Fruit fly (Drosophila melanogaster) whole organism, embryonic: ENCODE data around the gene CG44139.

Experiments
- Abd-B ChIP-seq: fragments of 200-800 bp; sonication (Bioruptor generic); optimal IDR thresholded peaks from 2 replicates; lab custom pipeline; 2018; ENCODE audit warnings: missing biosample characterization, mild to moderate bottlenecking, missing genetic modification characterization, moderate library complexity
- Blimp-1 ChIP-seq: fragments of 200-800 bp; sonication (Bioruptor generic); optimal IDR thresholded peaks from 3 replicates; lab custom pipeline; 2018; ENCODE audit warnings: missing biosample characterization, missing genetic modification characterization, mild to moderate bottlenecking, moderate library complexity, missing genetic modification reagents
- CG10366 ChIP-seq: fragments of 200-800 bp; sonication (Bioruptor generic); IDR thresholded peaks from 2 replicates; pipeline ENCODE4 v1.3.6; 2022; ENCODE audit warnings: missing biosample characterization, missing genetic modification characterization
- CG12155 ChIP-seq: fragments of 200-800 bp; sonication (Bioruptor generic); optimal IDR thresholded peaks from 3 replicates; lab custom pipeline; 2016; ENCODE audit warnings: missing biosample characterization, missing genetic modification characterization
- CG12744 ChIP-seq: fragments of 200-800 bp; sonication (Bioruptor generic); optimal IDR thresholded peaks from 2 replicates; lab custom pipeline; 2016; ENCODE audit warnings: missing biosample characterization, missing genetic modification characterization
- CG13123 ChIP-seq: fragments of 200-800 bp; sonication (Bioruptor generic); optimal IDR thresholded peaks from 2 replicates; lab custom pipeline; 2016; ENCODE audit warnings: missing biosample characterization, missing genetic modification characterization
- CG14710 ChIP-seq: fragments of 200-800 bp; sonication (Bioruptor generic); optimal IDR thresholded peaks from 3 replicates; lab custom pipeline; 2019; ENCODE audit warnings: missing biosample characterization, mild to moderate bottlenecking, missing genetic modification characterization, moderate library complexity
- CG15269 ChIP-seq: fragments of 200-800 bp; sonication (Bioruptor generic); optimal IDR thresholded peaks from 2 replicates; lab custom pipeline; 2018; ENCODE audit warnings: missing biosample characterization, mild to moderate bottlenecking, missing genetic modification characterization, moderate library complexity
- CG18011 ChIP-seq: fragments of 200-800 bp; sonication (Bioruptor generic); optimal IDR thresholded peaks from 2 replicates; lab custom pipeline; 2017; ENCODE audit warnings: missing biosample characterization, missing genetic modification characterization, mild to moderate bottlenecking, moderate library complexity, missing genotype
- CG18476 ChIP-seq: fragments of 200-800 bp; sonication (Bioruptor generic); optimal IDR thresholded peaks from 2 replicates; lab custom pipeline; 2016; ENCODE audit warnings: missing biosample characterization, mild to moderate bottlenecking, missing genetic modification characterization
- CG30431 ChIP-seq: fragments of 200-800 bp; sonication (Bioruptor generic); optimal IDR thresholded peaks from 2 replicates; lab custom pipeline; 2017; ENCODE audit warnings: missing biosample characterization, missing genetic modification characterization
- CG32767 ChIP-seq: fragments of 200-800 bp; sonication (Bioruptor generic); IDR thresholded peaks from 2 replicates; pipeline ENCODE4 v1.3.6; 2022; ENCODE audit warnings: missing biosample characterization, missing genetic modification characterization
- CG33557 ChIP-seq: fragments of 200-800 bp; sonication (Bioruptor generic); optimal IDR thresholded peaks from 2 replicates; lab custom pipeline; 2019; ENCODE audit warnings: missing biosample characterization, mild to moderate bottlenecking, missing genetic modification characterization, moderate library complexity
- CG3847 ChIP-seq: fragments of 200-800 bp; sonication (Bioruptor generic); IDR thresholded peaks from 2 replicates; pipeline ENCODE4 v1.3.6; 2022; ENCODE audit warnings: missing biosample characterization, missing genetic modification characterization
- CG6683 ChIP-seq: fragments of 200-800 bp; sonication (Bioruptor generic); optimal IDR thresholded peaks from 2 replicates; lab custom pipeline; 2017; ENCODE audit warnings: missing biosample characterization, mild to moderate bottlenecking, missing genetic modification characterization, missing genetic modification reagents
- CG6689 ChIP-seq: fragments of 200-800 bp; sonication (Bioruptor generic); IDR thresholded peaks from 2 replicates; pipeline ENCODE4 v1.3.6; 2022; ENCODE audit warnings: missing biosample characterization, missing genetic modification characterization
- CG7271 ChIP-seq: fragments of 200-800 bp; sonication (Bioruptor generic); optimal IDR thresholded peaks from 2 replicates; lab custom pipeline; 2018; ENCODE audit warnings: missing biosample characterization, mild to moderate bottlenecking, missing genetic modification characterization, moderate library complexity
- CG7556 ChIP-seq: fragments of 200-800 bp; sonication (Bioruptor generic); optimal IDR thresholded peaks from 2 replicates; lab custom pipeline; 2017; ENCODE audit warnings: missing biosample characterization, mild to moderate bottlenecking, missing genetic modification characterization
- CTCF ChIP-seq: fragments of 200-800 bp; sonication (Bioruptor generic); optimal IDR thresholded peaks from 2 replicates; lab custom pipeline; 2017; ENCODE audit warnings: missing biosample characterization, mild to moderate bottlenecking, missing genetic modification characterization, moderate library complexity
- D19B ChIP-seq: fragments of 200-800 bp; sonication (Bioruptor generic); optimal IDR thresholded peaks from 2 replicates; lab custom pipeline; 2017; ENCODE audit warnings: missing biosample characterization, mild to moderate bottlenecking, missing genetic modification characterization
- Dad ChIP-seq: fragments of 200-800 bp; sonication (Bioruptor generic); optimal IDR thresholded peaks from 3 replicates; lab custom pipeline; 2016; ENCODE audit warnings: missing biosample characterization, missing genetic modification characterization
- Doc2 ChIP-seq: fragments of 200-800 bp; sonication (Bioruptor generic); IDR thresholded peaks from 2 replicates; pipeline ENCODE4 v1.3.6; 2022; ENCODE audit warnings: missing biosample characterization, missing genetic modification characterization
- Fer3 ChIP-seq: fragments of 200-800 bp; sonication (Bioruptor generic); optimal IDR thresholded peaks from 2 replicates; lab custom pipeline; 2018; ENCODE audit warnings: missing biosample characterization, mild to moderate bottlenecking, missing genetic modification characterization, moderate library complexity
- HLH3B ChIP-seq: fragments of 200-800 bp; sonication (Bioruptor generic); IDR thresholded peaks from 2 replicates; pipeline ENCODE4 v1.3.6; 2022; ENCODE audit warnings: missing biosample characterization, missing genetic modification characterization
- Hr3 ChIP-seq: fragments of 200-800 bp; sonication (Bioruptor generic); optimal IDR thresholded peaks from 3 replicates; lab custom pipeline; 2016; ENCODE audit warnings: missing biosample characterization, missing genetic modification characterization
- Hsf ChIP-seq: fragments of 200-800 bp; sonication (Bioruptor generic); optimal IDR thresholded peaks from 3 replicates; lab custom pipeline; 2016; ENCODE audit warnings: missing biosample characterization, missing genetic modification characterization
- MBD-R2 ChIP-seq: fragments of 200-800 bp; sonication (Bioruptor generic); IDR thresholded peaks from 2 replicates; pipeline ENCODE4 v1.3.6; 2022; ENCODE audit warnings: missing biosample characterization, missing genetic modification characterization
- Meics ChIP-seq: fragments of 200-800 bp; sonication (Bioruptor generic); optimal IDR thresholded peaks from 2 replicates; lab custom pipeline; 2017; ENCODE audit warnings: missing biosample characterization, mild to moderate bottlenecking, missing genetic modification characterization
- Myb ChIP-seq: fragments of 200-800 bp; sonication (Bioruptor generic); optimal IDR thresholded peaks from 2 replicates; lab custom pipeline; 2016; ENCODE audit warnings: missing biosample characterization, missing genetic modification characterization
- Oaz ChIP-seq: fragments of 200-800 bp; sonication (Bioruptor generic); IDR thresholded peaks from 2 replicates; pipeline ENCODE4 v1.3.6; 2022; ENCODE audit warnings: missing biosample characterization, missing genetic modification characterization
- Pdp1 ChIP-seq, 2 experiments: fragments of 200-800 bp; sonication (Bioruptor generic); optimal IDR thresholded peaks; 3 replicates each; lab custom pipeline; 2016; ENCODE audit warnings: missing biosample characterization in 2 of 2, missing genetic modification characterization in 2 of 2, mild to moderate bottlenecking in 1 of 2, moderate library complexity in 1 of 2
- Side ChIP-seq: fragments of 200-800 bp; sonication (Bioruptor generic); optimal IDR thresholded peaks from 2 replicates; lab custom pipeline; 2016; ENCODE audit warnings: missing biosample characterization, missing genetic modification characterization
- Spps ChIP-seq: fragments of 200-800 bp; sonication (Bioruptor generic); optimal IDR thresholded peaks from 2 replicates; lab custom pipeline; 2018; ENCODE audit warnings: missing biosample characterization, mild to moderate bottlenecking, missing genetic modification characterization
- amos ChIP-seq: fragments of 200-800 bp; sonication (Bioruptor generic); IDR thresholded peaks from 2 replicates; pipeline ENCODE4 v1.3.6; 2022; ENCODE audit warnings: missing biosample characterization, missing genetic modification characterization; ENCODE audit not compliant: partially characterized antibody
- cato ChIP-seq: fragments of 200-800 bp; sonication (Bioruptor generic); optimal IDR thresholded peaks from 2 replicates; lab custom pipeline; 2016; ENCODE audit warnings: missing biosample characterization, missing genetic modification characterization, borderline replicate concordance
- caup ChIP-seq: fragments of 200-800 bp; sonication (Bioruptor generic); optimal IDR thresholded peaks from 3 replicates; lab custom pipeline; 2017; ENCODE audit warnings: missing biosample characterization, mild to moderate bottlenecking, missing genetic modification characterization, moderate library complexity; ENCODE audit not compliant: severe bottlenecking
- grau ChIP-seq: fragments of 200-800 bp; optimal IDR thresholded peaks from 3 replicates; lab custom pipeline; 2019; ENCODE audit warnings: missing biosample characterization, mild to moderate bottlenecking, missing genetic modification characterization, moderate library complexity
- jumu ChIP-seq: fragments of 200-800 bp; sonication (Bioruptor generic); optimal IDR thresholded peaks from 3 replicates; lab custom pipeline; 2016; ENCODE audit warnings: missing biosample characterization, missing genetic modification characterization
- ken ChIP-seq: fragments of 200-800 bp; sonication (Bioruptor generic); IDR thresholded peaks from 3 replicates; pipeline ENCODE4 v1.3.6; 2022; ENCODE audit warnings: missing biosample characterization, missing genetic modification characterization
- luna ChIP-seq: fragments of 200-800 bp; sonication (Bioruptor generic); optimal IDR thresholded peaks from 2 replicates; lab custom pipeline; 2016; ENCODE audit warnings: missing biosample characterization, missing genetic modification characterization
- nerfin-1 ChIP-seq: fragments of 200-800 bp; sonication (Bioruptor generic); optimal IDR thresholded peaks from 3 replicates; lab custom pipeline; 2019; ENCODE audit warnings: missing biosample characterization, mild to moderate bottlenecking, missing genetic modification characterization, moderate library complexity
- pum ChIP-seq: fragments of 200-800 bp; sonication (Bioruptor generic); optimal IDR thresholded peaks from 2 replicates; lab custom pipeline; 2016; ENCODE audit warnings: missing biosample characterization, missing genetic modification characterization
- ranshi ChIP-seq: fragments of 200-800 bp; sonication (Bioruptor generic); IDR thresholded peaks from 2 replicates; pipeline ENCODE4 v1.3.6; 2022; ENCODE audit warnings: missing biosample characterization, missing genetic modification characterization
- slbo ChIP-seq: fragments of 200-800 bp; sonication (Bioruptor generic); IDR thresholded peaks from 2 replicates; pipeline ENCODE4 v1.3.6; 2022; ENCODE audit warnings: missing biosample characterization, missing genetic modification characterization
- stc ChIP-seq: fragments of 200-800 bp; sonication (Bioruptor generic); IDR thresholded peaks from 2 replicates; pipeline ENCODE4 v1.3.6; 2022; ENCODE audit warnings: missing biosample characterization, missing genetic modification characterization
- tgo ChIP-seq: fragments of 200-800 bp; sonication (Bioruptor generic); IDR thresholded peaks from 3 replicates; pipeline ENCODE4 v1.3.6; 2022; ENCODE audit warnings: missing biosample characterization, missing genetic modification characterization
- tin ChIP-seq: fragments of 200-800 bp; sonication (Bioruptor generic); optimal IDR thresholded peaks from 3 replicates; lab custom pipeline; 2016; ENCODE audit warnings: missing biosample characterization, missing genetic modification characterization
- twi ChIP-seq: fragments of 200-800 bp; optimal IDR thresholded peaks from 2 replicates; lab custom pipeline; 2019; ENCODE audit warnings: missing biosample characterization, mild to moderate bottlenecking, missing genetic modification characterization, moderate library complexity

The CG44139 gene

dm6 chr2L:2417865-2418264 lies 6.7 kb upstream of the CG44139 start, which contains the start of gene CG34448:
CG34448 (minus strand) TSS chr2L:2417965.
- TF ChIP-seq ken (GFP tag; lab: Robert Waterston, UW): no peak
- TF ChIP-seq amos: no peak
- TF ChIP-seq ranshi (GFP tag; lab: Robert Waterston, UW): no peak
- TF ChIP-seq Hr3 (GFP tag; lab: Kevin White, UChicago): no peak
- no peak for TF ChIP-seq Doc2 (GFP tag; lab: Robert Waterston, UW)
- no peak for TF ChIP-seq CG33557 (GFP tag; lab: Kevin White, UChicago)
- no peak for TF ChIP-seq luna (GFP tag; lab: Kevin White, UChicago)
- no peak for TF ChIP-seq Side (GFP tag; lab: Kevin White, UChicago)
- TF ChIP-seq CG7556 (GFP tag; lab: Kevin White, UChicago): no peak
- no peak for TF ChIP-seq CG12744 (GFP tag; lab: Kevin White, UChicago)
- no peak for TF ChIP-seq CG3847 (GFP tag; lab: Robert Waterston, UW)
- TF ChIP-seq CG12155 (GFP tag; lab: Kevin White, UChicago): no peak
- no peak for TF ChIP-seq grau (tag; lab: Kevin White, UChicago)
- TF ChIP-seq Meics (GFP tag; lab: Kevin White, UChicago): no peak
- no peak for TF ChIP-seq caup
- TF ChIP-seq twi (tag; lab: Kevin White, UChicago): no peak
- TF ChIP-seq Hsf (GFP tag; lab: Kevin White, UChicago): no peak
- no peak for TF ChIP-seq CG18476 (GFP tag; lab: Kevin White, UChicago)

dm6 chr2L:2419913-2420312 lies 4.7 kb upstream of the CG44139 start, which contains the start of gene CG34447:
CG34447 (minus strand) TSS chr2L:2420013.
- TF ChIP-seq D19B: no peak
- no peak for TF ChIP-seq CG13123
- TF ChIP-seq tin (GFP tag; lab: Kevin White, UChicago): no peak
- TF ChIP-seq Blimp-1 (GFP tag; lab: Kevin White, UChicago): peak; percentile 8

dm6 chr2L:2420490-2420889 lies 4.1 kb upstream of the CG44139 start, which contains the start of gene CG9886:
CG9886 (plus strand) TSS chr2L:2420830.
- TF ChIP-seq pum (GFP tag; lab: Kevin White, UChicago) (peak; percentile 11), CG6683 (peak; percentile 5), nerfin-1 (tag; lab: Kevin White, UChicago) (peak; percentile 70), CG10366 (GFP tag; lab: Robert Waterston, UW) (peak; percentile 50), cato (GFP tag; lab: Kevin White, UChicago) (no peak), Hsf (GFP tag; lab: Kevin White, UChicago) (peak; percentile 56), CG14710 (tag; lab: Kevin White, UChicago) (peak; percentile 77), jumu (GFP tag; lab: Kevin White, UChicago) (no peak), CG18011 (GFP tag; lab: Kevin White, UChicago) (peak; percentile 98), CG6689 (GFP tag; lab: Robert Waterston, UW) (peak; percentile 43; the same call in 1 of the 2 replicates), Myb (GFP tag; lab: Kevin White, UChicago) (peak; percentile 44), Hr3 (GFP tag; lab: Kevin White, UChicago) (peak; percentile 54), CG7271 (tag; lab: Kevin White, UChicago) (peak; percentile 14), stc (0 out of 2 replicates have a peak, but pooled peaks have one; percentile 27), Abd-B (GFP tag; lab: Kevin White, UChicago) (peak; percentile 12), CG32767 (GFP tag; lab: Robert Waterston, UW) (peak; percentile 54; the same call in 1 of the 2 replicates), Spps (tag; lab: Kevin White, UChicago) (peak; percentile 39), HLH3B (GFP tag; lab: Robert Waterston, UW) (peak; percentile 18; the same call in 1 of the 2 replicates), slbo (GFP tag; lab: Robert Waterston, UW) (peak; percentile 68), Fer3 (tag; lab: Kevin White, UChicago) (peak; percentile 50), CTCF (GFP tag; lab: Kevin White, UChicago) (peak; percentile 59), tgo (peak; percentile 54; the same call in 1 of the 3 replicates), CG3847 (GFP tag; lab: Robert Waterston, UW) (peak; percentile 36; the same call in 1 of the 2 replicates), Dad (GFP tag; lab: Kevin White, UChicago) (no peak), MBD-R2 (GFP tag; lab: Robert Waterston, UW) (peak; percentile 56; the same call in 1 of the 2 replicates), CG30431 (GFP tag; lab: Kevin White, UChicago) (no peak), CG15269 (tag; lab: Kevin White, UChicago) (peak; percentile 71), Blimp-1 (GFP tag; lab: Kevin White, UChicago) (peak; percentile 73), Pdp1 (GFP tag; optimal IDR thresholded peaks at IDR 0.05; lab: Kevin White, UChicago) (peak in 1 of 2 experiments; percentile 76), Oaz (GFP tag; lab: Robert Waterston, UW) (no peak)
